Worm (Caenorhabditis elegans): Measurements from ENCODE around the gene rei-2.

ce11 chrX:1122198-1122597 is 34.2 kb upstream of the rei-2 start:
- TF ChIP-seq hmg-4 (GFP tag; optimal IDR thresholded peaks at IDR 0.05) (no peak), tra-4 (tag; optimal IDR thresholded peaks at IDR 0.05) (no peak), ama-1 (optimal IDR thresholded peaks at IDR 0.05) (no peak), flt-1 (GFP tag; IDR thresholded peaks at IDR 0.05) (no peak)

Measured in whole organism, early embryonic.